Worm (Caenorhabditis elegans) whole organism, late embryonic: ENCODE measurements around the gene Y14H12B.2.
A peak's percentile ranks its signal among the peaks of the same experiment; 100 is the strongest.

ENCODE experiments used
- C38D4.7 ChIP-seq: fragments of 200-800 bp; sonication (Bioruptor generic); optimal IDR thresholded peaks from 2 replicates; lab custom pipeline; 2018; ENCODE audit warnings: mild to moderate bottlenecking, missing genetic modification characterization, moderate library complexity, missing compliant biosample characterization
- F13H6.1 ChIP-seq: sonication (generic microtip); optimal IDR thresholded peaks from 2 replicates; lab custom pipeline; 2016; ENCODE audit warnings: missing genetic modification characterization, missing compliant biosample characterization
- K02D7.2 ChIP-seq: sonication (generic microtip); optimal IDR thresholded peaks from 2 replicates; lab custom pipeline; 2017; ENCODE audit warnings: mild to moderate bottlenecking, missing genetic modification characterization, missing compliant biosample characterization
- K09A11.1 ChIP-seq: sonication (generic microtip); optimal IDR thresholded peaks from 2 replicates; lab custom pipeline; 2017; ENCODE audit warnings: antibody characterized with exemption, mild to moderate bottlenecking, missing genetic modification characterization, missing compliant biosample characterization; ENCODE audit not compliant: insufficient read depth
- ahr-1 ChIP-seq: sonication (generic microtip); optimal IDR thresholded peaks from 2 replicates; lab custom pipeline; 2016; ENCODE audit warnings: missing genetic modification characterization, missing compliant biosample characterization
- ama-1 ChIP-seq: fragments of 150-350 bp; optimal IDR thresholded peaks from 2 replicates; lab custom pipeline; 2014
- ceh-34 ChIP-seq: sonication (generic microtip); optimal IDR thresholded peaks from 2 replicates; lab custom pipeline; 2016; ENCODE audit warnings: mild to moderate bottlenecking, missing genetic modification characterization, missing compliant biosample characterization
- ceh-45 ChIP-seq: fragments of 200-800 bp; sonication (Bioruptor generic); IDR thresholded peaks from 2 replicates; pipeline ENCODE4 v1.3.6; 2022; ENCODE audit warnings: missing genetic modification reagents, missing genetic modification characterization, missing compliant biosample characterization
- ceh-48 ChIP-seq: sonication (generic microtip); optimal IDR thresholded peaks from 2 replicates; lab custom pipeline; 2016; ENCODE audit warnings: missing genetic modification characterization, inconsistent platforms, missing compliant biosample characterization
- ceh-6 ChIP-seq: fragments of 200-800 bp; sonication (Bioruptor generic); optimal IDR thresholded peaks from 2 replicates; lab custom pipeline; 2018; ENCODE audit warnings: mild to moderate bottlenecking, missing genetic modification characterization, missing compliant biosample characterization
- ceh-9 ChIP-seq: sonication (generic microtip); optimal IDR thresholded peaks from 2 replicates; lab custom pipeline; 2016; ENCODE audit warnings: mild to moderate bottlenecking, missing genetic modification characterization, inconsistent platforms, missing compliant biosample characterization
- elt-4 ChIP-seq: sonication (generic microtip); optimal IDR thresholded peaks from 2 replicates; lab custom pipeline; 2016; ENCODE audit warnings: missing genetic modification characterization, missing compliant biosample characterization
- ets-4 ChIP-seq: sonication (generic microtip); optimal IDR thresholded peaks from 2 replicates; lab custom pipeline; 2016; ENCODE audit warnings: missing genetic modification characterization, missing compliant biosample characterization
- eyg-1 ChIP-seq: sonication (generic microtip); optimal IDR thresholded peaks from 2 replicates; lab custom pipeline; 2016; ENCODE audit warnings: missing genotype, missing genetic modification characterization, missing compliant biosample characterization
- hlh-13 ChIP-seq: fragments of 200-800 bp; sonication (Bioruptor generic); optimal IDR thresholded peaks from 2 replicates; lab custom pipeline; 2018; ENCODE audit warnings: mild to moderate bottlenecking, missing genetic modification characterization, missing compliant biosample characterization
- hlh-15 ChIP-seq: sonication (generic microtip); optimal IDR thresholded peaks from 2 replicates; lab custom pipeline; 2016; ENCODE audit warnings: missing genetic modification characterization, missing compliant biosample characterization
- hlh-30 ChIP-seq: sonication (generic microtip); optimal IDR thresholded peaks from 2 replicates; lab custom pipeline; 2017; ENCODE audit warnings: antibody characterized with exemption, missing genetic modification characterization, missing compliant biosample characterization; ENCODE audit not compliant: insufficient read depth
- hlh-6 ChIP-seq: sonication (generic microtip); optimal IDR thresholded peaks from 2 replicates; lab custom pipeline; 2016; ENCODE audit warnings: missing genotype, missing genetic modification characterization, missing compliant biosample characterization
- hlh-8 ChIP-seq: sonication (generic microtip); optimal IDR thresholded peaks from 2 replicates; lab custom pipeline; 2016; ENCODE audit warnings: missing genotype, missing genetic modification characterization, missing compliant biosample characterization
- lim-6 ChIP-seq: sonication (generic microtip); optimal IDR thresholded peaks from 2 replicates; lab custom pipeline; 2016; ENCODE audit warnings: missing genetic modification characterization, missing compliant biosample characterization
- nfya-1 ChIP-seq: sonication (generic microtip); optimal IDR thresholded peaks from 2 replicates; lab custom pipeline; 2017; ENCODE audit warnings: missing genetic modification characterization, mild to moderate bottlenecking, missing compliant biosample characterization, antibody characterized with exemption, moderate library complexity
- nhr-11 ChIP-seq: fragments of 150-350 bp; optimal IDR thresholded peaks from 2 replicates; lab custom pipeline; 2014; ENCODE audit warnings: missing biosample characterization, missing genetic modification characterization
- nhr-232 ChIP-seq: sonication (generic microtip); optimal IDR thresholded peaks from 2 replicates; lab custom pipeline; 2016; ENCODE audit warnings: missing genetic modification characterization, missing compliant biosample characterization
- pha-2 ChIP-seq: sonication (generic microtip); optimal IDR thresholded peaks from 2 replicates; lab custom pipeline; 2017; ENCODE audit warnings: mild to moderate bottlenecking, missing genetic modification characterization, missing compliant biosample characterization
- pros-1 ChIP-seq: fragments of 150-350 bp; optimal IDR thresholded peaks from 2 replicates; lab custom pipeline; 2014; ENCODE audit warnings: missing biosample characterization, missing genetic modification reagents, missing genetic modification characterization
- ref-2 ChIP-seq: sonication (generic microtip); optimal IDR thresholded peaks from 2 replicates; lab custom pipeline; 2016; ENCODE audit warnings: missing genetic modification characterization, missing compliant biosample characterization
- rnt-1 ChIP-seq: sonication (generic microtip); optimal IDR thresholded peaks from 2 replicates; lab custom pipeline; 2016; ENCODE audit warnings: missing genetic modification characterization, missing compliant biosample characterization
- sdc-2 ChIP-seq: sonication (generic microtip); optimal IDR thresholded peaks from 2 replicates; lab custom pipeline; 2016; ENCODE audit warnings: missing genotype, missing genetic modification characterization, missing compliant biosample characterization
- sox-2 ChIP-seq: fragments of 200-800 bp; sonication (Bioruptor generic); IDR thresholded peaks from 2 replicates; pipeline ENCODE4 v1.3.6; 2022; ENCODE audit warnings: missing genetic modification reagents, missing genetic modification characterization, missing compliant biosample characterization
- sox-4 ChIP-seq: sonication (generic microtip); optimal IDR thresholded peaks from 2 replicates; lab custom pipeline; 2017; ENCODE audit warnings: mild to moderate bottlenecking, missing genetic modification characterization, inconsistent platforms, missing compliant biosample characterization
- syd-9 ChIP-seq: sonication (generic microtip); optimal IDR thresholded peaks from 2 replicates; lab custom pipeline; 2016; ENCODE audit warnings: mild to moderate bottlenecking, missing genetic modification characterization, moderate library complexity, missing compliant biosample characterization
- tbx-7 ChIP-seq: sonication (generic microtip); optimal IDR thresholded peaks from 2 replicates; lab custom pipeline; 2016; ENCODE audit warnings: missing genotype, missing genetic modification characterization, missing compliant biosample characterization
- unc-55 ChIP-seq: sonication (generic microtip); optimal IDR thresholded peaks from 2 replicates; lab custom pipeline; 2017; ENCODE audit warnings: missing biosample characterization, missing genetic modification reagents, missing genetic modification characterization
- zip-5 ChIP-seq: sonication (generic microtip); optimal IDR thresholded peaks from 2 replicates; lab custom pipeline; 2016; ENCODE audit warnings: missing genetic modification characterization, missing compliant biosample characterization
- ztf-16 ChIP-seq: sonication (generic microtip); optimal IDR thresholded peaks from 2 replicates; lab custom pipeline; 2017; ENCODE audit warnings: missing genetic modification characterization, missing compliant biosample characterization

Y14H12B.2 gene

DNA sequence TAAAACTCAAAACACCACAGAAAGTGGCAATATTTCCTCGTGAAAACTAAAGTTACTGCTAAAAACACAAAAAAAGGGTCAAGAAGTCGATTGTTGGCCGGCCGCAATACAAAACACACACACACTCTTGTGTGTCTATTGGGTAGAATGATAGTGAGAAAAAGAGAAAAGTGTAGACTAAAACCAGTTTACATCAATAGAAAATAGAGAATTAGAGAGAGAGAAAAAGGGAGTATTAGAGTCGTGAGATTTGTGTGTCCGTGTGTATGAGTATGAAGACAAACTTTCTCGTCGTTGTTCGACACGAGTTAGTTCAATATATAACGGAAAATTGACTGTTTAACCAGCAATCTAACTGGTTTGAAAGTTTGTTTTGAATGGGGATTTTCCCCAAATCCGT is 4.1 kb downstream of the Y14H12B.2 start:
- TF ChIP-seq nfya-1 (tag; lab: Kevin White, UChicago) (peak; percentile 9), ztf-16 (tag; lab: Kevin White, UChicago) (no peak)

- no peak for TF ChIP-seq hlh-13
- peak; percentile 93 for TF ChIP-seq nfya-1 (tag; lab: Kevin White, UChicago)
- TF ChIP-seq hlh-30 = no peak
These were observed 5.6 kb downstream of the Y14H12B.2 start, which contains the start of gene plpp-1.1 for ce11 chrII:3927943-3928393. TSS of gene plpp-1.1 (minus strand) at chrII:3927993.

DNA sequence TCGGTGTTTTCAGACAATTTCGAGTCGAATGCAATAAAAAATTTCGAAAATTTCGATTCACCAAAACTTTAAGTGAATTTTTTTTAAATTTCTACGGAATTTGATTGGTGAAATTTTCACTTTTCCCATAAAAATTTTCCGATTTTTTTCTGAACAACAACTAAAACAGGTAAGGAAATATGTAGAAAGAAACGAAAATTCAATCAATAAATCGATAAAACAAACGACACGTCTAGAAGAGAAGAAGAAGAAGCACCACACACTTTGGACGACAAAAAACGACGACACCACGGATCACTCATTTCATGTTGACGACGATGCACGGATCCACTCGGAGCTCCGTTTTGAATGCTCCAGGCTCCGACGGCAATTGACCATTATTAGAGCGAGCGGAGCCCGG is 10.8 kb downstream of the Y14H12B.2 start:
- TF ChIP-seq hlh-6 (tag; lab: Kevin White, UChicago) = no peak
- no peak for TF ChIP-seq hlh-15
- no peak for TF ChIP-seq zip-5 (tag; lab: Kevin White, UChicago)
- TF ChIP-seq unc-55 (GFP tag; lab: Kevin White, UChicago) = no peak
- no peak for TF ChIP-seq ceh-6 (GFP tag; lab: Kevin White, UChicago)
- no peak for TF ChIP-seq ref-2
- TF ChIP-seq pros-1 = no peak
- TF ChIP-seq lim-6 (tag; lab: Kevin White, UChicago) = no peak
- TF ChIP-seq K02D7.2 = no peak
- TF ChIP-seq ama-1 = no peak
- TF ChIP-seq K09A11.1 (tag; lab: Kevin White, UChicago) = no peak
- no peak for TF ChIP-seq ceh-48 (tag; lab: Kevin White, UChicago)

- no peak for TF ChIP-seq ahr-1
- no peak for TF ChIP-seq eyg-1 (tag; lab: Kevin White, UChicago)
- TF ChIP-seq sox-4 (tag; lab: Kevin White, UChicago) = no peak
- no peak for TF ChIP-seq C38D4.7 (GFP tag; lab: Kevin White, UChicago)
- TF ChIP-seq ceh-34 = no peak
- TF ChIP-seq ama-1 = no peak
- TF ChIP-seq syd-9 (tag; lab: Kevin White, UChicago) = no peak
- TF ChIP-seq elt-4 = no peak
- TF ChIP-seq ceh-9 (tag; lab: Kevin White, UChicago) = no peak
- no peak for TF ChIP-seq sox-2 (GFP tag; lab: Robert Waterston, UW)
These were observed 12.9 kb downstream of the Y14H12B.2 start for ce11 chrII:3920611-3921010.

DNA sequence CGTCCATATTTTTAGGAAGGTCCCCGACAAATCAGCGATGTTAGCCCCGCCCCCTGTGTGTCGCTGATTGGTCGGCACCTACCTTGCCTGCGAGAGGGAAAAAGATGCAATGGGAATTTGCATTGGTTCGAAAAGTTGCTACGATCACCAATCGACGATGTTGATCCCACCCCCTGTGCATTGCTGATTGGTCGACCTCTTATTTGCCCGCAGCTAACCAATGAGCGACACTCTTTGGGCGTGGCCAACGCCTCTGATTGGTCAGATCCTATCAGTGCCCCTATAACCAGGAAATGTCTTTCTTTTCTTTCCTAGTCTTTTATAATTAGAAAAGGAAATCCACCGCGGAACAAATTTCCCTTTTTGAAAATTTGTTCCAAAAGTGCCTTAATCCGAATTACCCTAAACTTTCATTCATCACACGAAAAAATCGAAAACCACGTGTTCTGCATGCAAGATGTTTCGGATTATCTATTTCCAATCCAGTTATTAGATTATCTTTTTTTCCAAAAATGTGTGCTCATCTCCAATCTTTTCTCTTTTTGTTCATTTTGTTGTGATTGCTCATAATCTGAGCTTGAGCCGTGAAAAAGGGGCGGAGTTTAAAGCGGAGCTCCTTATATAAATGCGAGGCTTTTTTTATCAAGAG is 15.4 kb downstream of the Y14H12B.2 start:
- TF ChIP-seq nfya-1 (tag; lab: Kevin White, UChicago) (peak; percentile 92), sdc-2 (no peak)

ce11 chrII:3913673-3914072 is 19.9 kb downstream of the Y14H12B.2 start:
- TF ChIP-seq rnt-1 (tag; lab: Kevin White, UChicago) = no peak
- no peak for TF ChIP-seq ref-2
- no peak for TF ChIP-seq sox-4 (tag; lab: Kevin White, UChicago)
- no peak for TF ChIP-seq ceh-45 (GFP tag; lab: Robert Waterston, UW)
- TF ChIP-seq pha-2 = no peak
- no peak for TF ChIP-seq hlh-6 (tag; lab: Kevin White, UChicago)
- TF ChIP-seq ets-4 (tag; lab: Kevin White, UChicago) = no peak
- TF ChIP-seq K09A11.1 (tag; lab: Kevin White, UChicago) = no peak
- TF ChIP-seq ceh-9 (tag; lab: Kevin White, UChicago) = no peak
- TF ChIP-seq nhr-11 (tag; lab: Kevin White, UChicago) = no peak
- no peak for TF ChIP-seq ceh-48 (tag; lab: Kevin White, UChicago)
- no peak for TF ChIP-seq tbx-7 (tag; lab: Kevin White, UChicago)
- TF ChIP-seq hlh-8 = no peak
- no peak for TF ChIP-seq nhr-232 (tag; lab: Kevin White, UChicago)
- no peak for TF ChIP-seq C38D4.7 (GFP tag; lab: Kevin White, UChicago)
- TF ChIP-seq F13H6.1 (tag; lab: Kevin White, UChicago) = no peak
